Fruit fly (Drosophila melanogaster): ENCODE data around the gene CG34357.

The CG34357 gene

dm6 chr3R:4471846-4472693 is 85.8 kb downstream of the CG34357 start:
- TF ChIP-seq CG34367 (tag; optimal IDR thresholded peaks at IDR 0.05) (no peak), CG8159 (tag; optimal IDR thresholded peaks at IDR 0.05) (no peak), CG13204 (GFP tag; optimal IDR thresholded peaks at IDR 0.05) (peak; percentile 26), fd96Ca (GFP tag; IDR thresholded peaks at IDR 0.05) (0 out of 3 replicates have a peak, but pooled peaks have one; percentile 19), CG32121 (GFP tag; IDR thresholded peaks at IDR 0.05) (no peak), gl (tag; optimal IDR thresholded peaks at IDR 0.05) (no peak)

- TF ChIP-seq CG8159 (tag; optimal IDR thresholded peaks at IDR 0.05) (no peak), CG4496 (GFP tag; IDR thresholded peaks at IDR 0.05) (no peak; the same call in 2 of the 3 replicates), EcR (GFP tag; optimal IDR thresholded peaks at IDR 0.05) (peak; percentile 59), CG15710 (tag; optimal IDR thresholded peaks at IDR 0.05) (no peak), Pif1B (GFP tag; optimal IDR thresholded peaks at IDR 0.05) (peak; percentile 16), CG34367 (tag; optimal IDR thresholded peaks at IDR 0.05) (no peak), fd96Ca (GFP tag; IDR thresholded peaks at IDR 0.05) (peak; percentile 41; the same call in 1 of the 3 replicates), rn (GFP tag; IDR thresholded peaks at IDR 0.05) (no peak), D1 (tag; optimal IDR thresholded peaks at IDR 0.05) (no peak), CG12605 (GFP tag; IDR thresholded peaks at IDR 0.05) (no peak), gl (tag; optimal IDR thresholded peaks at IDR 0.05) (peak; percentile 38), Ets98B (GFP tag; IDR thresholded peaks at IDR 0.05) (peak; percentile 16; the same call in 1 of the 2 replicates), CG13204 (GFP tag; optimal IDR thresholded peaks at IDR 0.05) (peak; percentile 49)
These were observed 86.7 kb downstream of the CG34357 start for dm6 chr3R:4471047-4471751.

- TF ChIP-seq fd96Ca (GFP tag; IDR thresholded peaks at IDR 0.05): no peak
- TF ChIP-seq CG9948 (tag; optimal IDR thresholded peaks at IDR 0.05): no peak
- no peak for TF ChIP-seq CG12605 (GFP tag; IDR thresholded peaks at IDR 0.05)
- no peak for TF ChIP-seq CG32121 (GFP tag; IDR thresholded peaks at IDR 0.05)
- no peak for TF ChIP-seq D1 (tag; optimal IDR thresholded peaks at IDR 0.05)
These were observed 87.2 kb downstream of the CG34357 start for dm6 chr3R:4470695-4471046.

dm6 chr3R:4468926-4469325 is 88.9 kb downstream of the CG34357 start:
- TF ChIP-seq CG8159 (tag; optimal IDR thresholded peaks at IDR 0.05): peak; percentile 2
- TF ChIP-seq CG10348 (GFP tag; IDR thresholded peaks at IDR 0.05): no peak
- TF ChIP-seq CG34367 (tag; optimal IDR thresholded peaks at IDR 0.05): no peak
- TF ChIP-seq CG4496 (GFP tag; IDR thresholded peaks at IDR 0.05): 0 out of 3 replicates have a peak, but pooled peaks have one; percentile 22
- TF ChIP-seq gl (tag; optimal IDR thresholded peaks at IDR 0.05): peak; percentile 40
- no peak for TF ChIP-seq CG14655 (GFP tag; optimal IDR thresholded peaks at IDR 0.05)
- TF ChIP-seq CG15710 (tag; optimal IDR thresholded peaks at IDR 0.05): peak; percentile 7
- peak; percentile 68 for TF ChIP-seq CG13204 (GFP tag; optimal IDR thresholded peaks at IDR 0.05)
- no peak for TF ChIP-seq fd96Ca (GFP tag; IDR thresholded peaks at IDR 0.05)
- TF ChIP-seq CG17806 (tag; optimal IDR thresholded peaks at IDR 0.05): no peak
- no peak for TF ChIP-seq Pif1B (GFP tag; optimal IDR thresholded peaks at IDR 0.05)
- TF ChIP-seq Pif1A (GFP tag; optimal IDR thresholded peaks at IDR 0.05): no peak
- no peak for TF ChIP-seq CG9948 (tag; optimal IDR thresholded peaks at IDR 0.05)
- peak; percentile 30 for TF ChIP-seq Snoo (tag; optimal IDR thresholded peaks at IDR 0.05)
- TF ChIP-seq EcR (GFP tag; optimal IDR thresholded peaks at IDR 0.05): peak; percentile 72
- no peak for TF ChIP-seq CG12605 (GFP tag; IDR thresholded peaks at IDR 0.05)
- TF ChIP-seq CG8301 (tag; optimal IDR thresholded peaks at IDR 0.05): no peak
- no peak for TF ChIP-seq rn (GFP tag; IDR thresholded peaks at IDR 0.05)
- no peak for TF ChIP-seq CG32121 (GFP tag; IDR thresholded peaks at IDR 0.05)
- no peak for TF ChIP-seq D1 (tag; optimal IDR thresholded peaks at IDR 0.05)
- TF ChIP-seq Ets98B (GFP tag; IDR thresholded peaks at IDR 0.05): no peak

dm6 chr3R:4466894-4467293 is 91.0 kb downstream of the CG34357 start:
- TF ChIP-seq Ets98B (GFP tag; IDR thresholded peaks at IDR 0.05): no peak
- TF ChIP-seq CG4496 (GFP tag; IDR thresholded peaks at IDR 0.05): no peak
- TF ChIP-seq EcR (GFP tag; optimal IDR thresholded peaks at IDR 0.05): no peak
- no peak for TF ChIP-seq CG12605 (GFP tag; IDR thresholded peaks at IDR 0.05)
- no peak for TF ChIP-seq Snoo (tag; optimal IDR thresholded peaks at IDR 0.05)
- TF ChIP-seq rn (GFP tag; IDR thresholded peaks at IDR 0.05): no peak
- no peak for TF ChIP-seq CG34367 (tag; optimal IDR thresholded peaks at IDR 0.05)
- TF ChIP-seq CG13204 (GFP tag; optimal IDR thresholded peaks at IDR 0.05): no peak
- no peak for TF ChIP-seq CG15710 (tag; optimal IDR thresholded peaks at IDR 0.05)
- no peak for TF ChIP-seq CG32121 (GFP tag; IDR thresholded peaks at IDR 0.05)
- TF ChIP-seq gl (tag; optimal IDR thresholded peaks at IDR 0.05): no peak
- no peak for TF ChIP-seq CG8301 (tag; optimal IDR thresholded peaks at IDR 0.05)
- TF ChIP-seq CG9948 (tag; optimal IDR thresholded peaks at IDR 0.05): no peak
- no peak for TF ChIP-seq fd96Ca (GFP tag; IDR thresholded peaks at IDR 0.05)
- no peak for TF ChIP-seq D1 (tag; optimal IDR thresholded peaks at IDR 0.05)

dm6 chr3R:4462783-4463182 is 95.1 kb downstream of the CG34357 start, which contains the start of gene CG31522:
CG31522 (minus strand) TSS chr3R:4462883.
- TF ChIP-seq CG13204 (GFP tag; optimal IDR thresholded peaks at IDR 0.05) (peak; percentile 79), fd96Ca (GFP tag; IDR thresholded peaks at IDR 0.05) (no peak)

All from whole organism, pupa.